Worm (Caenorhabditis elegans): ENCODE results near the gene elmd-1.

elmd-1 gene

ce11 chrIII:3435152-3435551 lies 45.4 kb downstream of the elmd-1 start (continued):
- peak; percentile 60 for TF ChIP-seq pqm-1 (tag; optimal IDR thresholded peaks at IDR 0.05)
- no peak for TF ChIP-seq daf-8 (GFP tag; IDR thresholded peaks at IDR 0.05)

ce11 chrIII:3437139-3437538 lies 47.4 kb downstream of the elmd-1 start:
- peak in 1 of 2 experiments; percentile 28 for TF ChIP-seq unc-62 (GFP tag; optimal IDR thresholded peaks at IDR 0.05 in 1 of 2)
- TF ChIP-seq unc-62 (tag; optimal IDR thresholded peaks at IDR 0.05): no peak
- no peak for TF ChIP-seq ceh-28 (tag; optimal IDR thresholded peaks at IDR 0.05)
- no peak for TF ChIP-seq ztf-7 (tag; optimal IDR thresholded peaks at IDR 0.05)
- no peak for TF ChIP-seq spr-3 (GFP tag; optimal IDR thresholded peaks at IDR 0.05)
- no peak for TF ChIP-seq nhr-10 (tag; optimal IDR thresholded peaks at IDR 0.05)
- no peak for TF ChIP-seq sdz-12 (GFP tag; optimal IDR thresholded peaks at IDR 0.05)
- TF ChIP-seq nhr-237 (tag; optimal IDR thresholded peaks at IDR 0.05): no peak
- TF ChIP-seq dpl-1 (GFP tag; optimal IDR thresholded peaks at IDR 0.05): no peak
- no peak for TF ChIP-seq hlh-11 (tag; optimal IDR thresholded peaks at IDR 0.05)
- TF ChIP-seq ceh-20 (GFP tag; IDR thresholded peaks at IDR 0.05): 0 out of 2 replicates have a peak, but pooled peaks have one; percentile 40
- no peak for TF ChIP-seq daf-12 (tag; optimal IDR thresholded peaks at IDR 0.05)
- TF ChIP-seq nhr-42 (GFP tag; IDR thresholded peaks at IDR 0.05): no peak
- peak; percentile 93 for TF ChIP-seq aha-1 (tag)
- no peak for TF ChIP-seq daf-16 (GFP tag; optimal IDR thresholded peaks at IDR 0.05)
- TF ChIP-seq daf-16 (tag; optimal IDR thresholded peaks at IDR 0.05): no peak
- no peak for TF ChIP-seq skn-1 (tag; optimal IDR thresholded peaks at IDR 0.05)
- TF ChIP-seq hif-1 (tag; optimal IDR thresholded peaks at IDR 0.05): no peak
- no peak for TF ChIP-seq nhr-102 (tag; optimal IDR thresholded peaks at IDR 0.05)
- no peak for TF ChIP-seq fkh-10 (GFP tag; optimal IDR thresholded peaks at IDR 0.05)
- no peak for TF ChIP-seq egl-27 (tag; optimal IDR thresholded peaks at IDR 0.05)
- TF ChIP-seq T26A8.4 (GFP tag; IDR thresholded peaks at IDR 0.05): no peak
- no peak for TF ChIP-seq vab-7 (GFP tag; IDR thresholded peaks at IDR 0.05)
- TF ChIP-seq lsy-2 (tag; optimal IDR thresholded peaks at IDR 0.05): no peak
- no peak for TF ChIP-seq hlh-30 (tag; optimal IDR thresholded peaks at IDR 0.05; ENCODE audit: insufficient read depth)
- no peak for TF ChIP-seq ama-1 (optimal IDR thresholded peaks at IDR 0.05)
- TF ChIP-seq mxl-2 (GFP tag; conservative IDR thresholded peaks at IDR 0.05): no peak
- TF ChIP-seq rbr-2 (tag; optimal IDR thresholded peaks at IDR 0.05): peak; percentile 2

All from whole organism, L4 larva.